Worm (Caenorhabditis elegans): Measurements from ENCODE around the gene tyr-2.
A peak's percentile ranks its signal among the peaks of the same experiment; 100 is the strongest.

The tyr-2 gene

ce11 chrIII:13770017-13770416, 26.0 kb downstream of the tyr-2 start:
- TF ChIP-seq T26A5.8 (tag; optimal IDR thresholded peaks at IDR 0.05) (no peak), akir-1 (GFP tag; optimal IDR thresholded peaks at IDR 0.05) (no peak), madf-3 (GFP tag; IDR thresholded peaks at IDR 0.05) (no peak), xnd-1 (tag; optimal IDR thresholded peaks at IDR 0.05) (no peak), F10E7.11 (tag; optimal IDR thresholded peaks at IDR 0.05) (no peak), Y79H2A.3 (GFP tag; conservative IDR thresholded peaks at IDR 0.05) (no peak), chd-7 (tag; optimal IDR thresholded peaks at IDR 0.05) (no peak), hmg-20 (GFP tag; IDR thresholded peaks at IDR 0.05) (no peak), sptf-2 (GFP tag; optimal IDR thresholded peaks at IDR 0.05) (no peak), K12H6.12 (tag; optimal IDR thresholded peaks at IDR 0.05) (no peak), nhr-120 (GFP tag; IDR thresholded peaks at IDR 0.05) (no peak), T07F8.4 (tag; optimal IDR thresholded peaks at IDR 0.05) (no peak), Y56A3A.18 (GFP tag; IDR thresholded peaks at IDR 0.05) (no peak), B0019.2 (GFP tag; conservative IDR thresholded peaks at IDR 0.05) (no peak), F49E8.2 (tag; optimal IDR thresholded peaks at IDR 0.05; ENCODE audit: insufficient read depth) (no peak)

- TF ChIP-seq Y95B8A.8 (GFP tag; IDR thresholded peaks at IDR 0.05) (no peak), efl-1 (GFP tag; optimal IDR thresholded peaks at IDR 0.05) (peak; percentile 36), F22D6.2 (tag; optimal IDR thresholded peaks at IDR 0.05) (no peak), ztf-25 (GFP tag; IDR thresholded peaks at IDR 0.05) (no peak), cebp-1 (GFP tag; IDR thresholded peaks at IDR 0.05) (no peak), cebp-1 (tag; optimal IDR thresholded peaks at IDR 0.05) (no peak), sea-2 (GFP tag; IDR thresholded peaks at IDR 0.05) (no peak), lin-54 (GFP tag; optimal IDR thresholded peaks at IDR 0.05) (peak; percentile 58), rec-8 (tag; optimal IDR thresholded peaks at IDR 0.05) (no peak), snpc-3.4 (tag; optimal IDR thresholded peaks at IDR 0.05) (peak; percentile 14), K12H6.12 (tag; optimal IDR thresholded peaks at IDR 0.05) (no peak), F23B12.7 (tag; optimal IDR thresholded peaks at IDR 0.05; ENCODE audit: insufficient read depth) (peak; percentile 27), hrde-1 (tag; optimal IDR thresholded peaks at IDR 0.05; ENCODE audit: borderline replicate concordance) (no peak), mcd-1 (GFP tag; IDR thresholded peaks at IDR 0.05) (peak; percentile 83), snpc-4 (GFP tag; optimal IDR thresholded peaks at IDR 0.05) (no peak), snpc-4 (tag; optimal IDR thresholded peaks at IDR 0.05) (peak in 1 of 4 experiments; percentile 40), sptf-2 (GFP tag; optimal IDR thresholded peaks at IDR 0.05) (no peak), repo-1 (tag; optimal IDR thresholded peaks at IDR 0.05) (no peak), madf-10 (tag; optimal IDR thresholded peaks at IDR 0.05) (no peak), madf-3 (GFP tag; IDR thresholded peaks at IDR 0.05) (peak; percentile 98), akir-1 (GFP tag; optimal IDR thresholded peaks at IDR 0.05) (no peak), F57C9.4 (tag; optimal IDR thresholded peaks at IDR 0.05) (no peak), attf-6 (GFP tag; IDR thresholded peaks at IDR 0.05) (no peak), ets-4 (GFP tag; optimal IDR thresholded peaks at IDR 0.05) (no peak), tbp1 (GFP tag; optimal IDR thresholded peaks at IDR 0.05) (no peak), D2030.7 (GFP tag; IDR thresholded peaks at IDR 0.05) (peak; percentile 63), nhr-90 (tag; optimal IDR thresholded peaks at IDR 0.05) (no peak), F33H1.4 (GFP tag; IDR thresholded peaks at IDR 0.05) (no peak; the same call in 1 of the 2 replicates), hmg-1.2 (GFP tag; IDR thresholded peaks at IDR 0.05) (peak; percentile 22; the same call in 1 of the 2 replicates), snpc-1.3 (tag; optimal IDR thresholded peaks at IDR 0.05; ENCODE audit: insufficient read depth) (no peak), lsl-1 (GFP tag; optimal IDR thresholded peaks at IDR 0.05) (peak; percentile 6), tbx-9 (tag; optimal IDR thresholded peaks at IDR 0.05; ENCODE audit: borderline replicate concordance) (no peak), C17E4.6 (GFP tag; IDR thresholded peaks at IDR 0.05) (no peak), attf-5 (GFP tag; optimal IDR thresholded peaks at IDR 0.05) (no peak), madf-8 (GFP tag; conservative IDR thresholded peaks at IDR 0.05) (no peak), nfya-1 (tag; optimal IDR thresholded peaks at IDR 0.05; ENCODE audit: borderline replicate concordance, insufficient read depth) (no peak)
Observed at ce11 chrIII:13771145-13771544, 27.1 kb downstream of the tyr-2 start, which contains the start of the genes cyk-4 and pdr-1. cyk-4 (minus strand) TSS chrIII:13771224. pdr-1 (plus strand) TSS chrIII:13771513.

Data from whole organism, young adult.